Fruit fly (Drosophila melanogaster) whole organism, embryonic: ENCODE data around the gene CG7945.
A peak's percentile ranks its signal among the peaks of the same experiment; 100 is the strongest.

ENCODE experiments used
- Atf6 ChIP-seq: fragments of 200-800 bp; sonication (Bioruptor generic); IDR thresholded peaks from 2 replicates; pipeline ENCODE4 v1.3.6; 2022; ENCODE audit warnings: missing biosample characterization, missing genetic modification characterization
- Bteb2 ChIP-seq: fragments of 200-800 bp; sonication (Bioruptor generic); optimal IDR thresholded peaks from 2 replicates; lab custom pipeline; 2016; ENCODE audit warnings: missing biosample characterization, missing genetic modification characterization
- CG10654 ChIP-seq: fragments of 200-800 bp; sonication (Bioruptor generic); optimal IDR thresholded peaks from 2 replicates; lab custom pipeline; 2016; ENCODE audit warnings: missing biosample characterization, missing genetic modification characterization
- CG12219 ChIP-seq: fragments of 200-800 bp; sonication (Bioruptor generic); optimal IDR thresholded peaks from 3 replicates; lab custom pipeline; 2018; ENCODE audit warnings: missing biosample characterization, mild to moderate bottlenecking, missing genetic modification characterization
- CG12236 ChIP-seq: fragments of 200-800 bp; sonication (Bioruptor generic); optimal IDR thresholded peaks from 2 replicates; lab custom pipeline; 2016; ENCODE audit warnings: missing biosample characterization, missing genetic modification characterization
- CG13123 ChIP-seq: fragments of 200-800 bp; sonication (Bioruptor generic); optimal IDR thresholded peaks from 2 replicates; lab custom pipeline; 2016; ENCODE audit warnings: missing biosample characterization, missing genetic modification characterization
- CG13287 ChIP-seq: fragments of 200-800 bp; sonication (Bioruptor generic); IDR thresholded peaks from 2 replicates; pipeline ENCODE4 v1.3.6; 2022; ENCODE audit warnings: missing biosample characterization, missing genetic modification characterization; ENCODE audit not compliant: partially characterized antibody
- CG15073 ChIP-seq: fragments of 200-800 bp; sonication (Bioruptor generic); optimal IDR thresholded peaks from 2 replicates; lab custom pipeline; 2016; ENCODE audit warnings: missing biosample characterization, missing genetic modification characterization
- CG18011 ChIP-seq: fragments of 200-800 bp; sonication (Bioruptor generic); optimal IDR thresholded peaks from 2 replicates; lab custom pipeline; 2017; ENCODE audit warnings: missing biosample characterization, missing genetic modification characterization, mild to moderate bottlenecking, moderate library complexity, missing genotype
- CG2712 ChIP-seq: fragments of 200-800 bp; optimal IDR thresholded peaks from 3 replicates; lab custom pipeline; 2019; ENCODE audit warnings: missing biosample characterization, mild to moderate bottlenecking, missing genetic modification characterization, moderate library complexity
- CG32767 ChIP-seq: fragments of 200-800 bp; sonication (Bioruptor generic); IDR thresholded peaks from 2 replicates; pipeline ENCODE4 v1.3.6; 2022; ENCODE audit warnings: missing biosample characterization, missing genetic modification characterization
- CG3407 ChIP-seq: fragments of 200-800 bp; sonication (Bioruptor generic); optimal IDR thresholded peaks from 2 replicates; lab custom pipeline; 2018; ENCODE audit warnings: missing biosample characterization, mild to moderate bottlenecking, missing genetic modification characterization
- CG4282 ChIP-seq: fragments of 200-800 bp; sonication (Bioruptor generic); optimal IDR thresholded peaks from 2 replicates; lab custom pipeline; 2016; ENCODE audit warnings: missing biosample characterization, missing genetic modification characterization
- CG6254 ChIP-seq: fragments of 200-800 bp; sonication (Bioruptor generic); optimal IDR thresholded peaks from 3 replicates; lab custom pipeline; 2017; ENCODE audit warnings: mild to moderate bottlenecking, missing biosample characterization, missing genetic modification reagents, missing genetic modification characterization
- CG6654 ChIP-seq: fragments of 200-800 bp; sonication (Bioruptor generic); optimal IDR thresholded peaks from 2 replicates; lab custom pipeline; 2017; ENCODE audit warnings: missing biosample characterization, mild to moderate bottlenecking, missing genetic modification characterization
- CG6813 ChIP-seq: fragments of 200-800 bp; sonication (Bioruptor generic); optimal IDR thresholded peaks from 2 replicates; lab custom pipeline; 2017; ENCODE audit warnings: missing biosample characterization, missing genetic modification characterization, mild to moderate bottlenecking, moderate library complexity, missing genetic modification reagents
- CG7928 ChIP-seq: fragments of 200-800 bp; sonication (Bioruptor generic); optimal IDR thresholded peaks from 2 replicates; lab custom pipeline; 2017; ENCODE audit warnings: missing biosample characterization, mild to moderate bottlenecking, missing genetic modification characterization
- CG9817 ChIP-seq: fragments of 200-800 bp; sonication (Bioruptor generic); optimal IDR thresholded peaks from 2 replicates; lab custom pipeline; 2018; ENCODE audit warnings: missing biosample characterization, mild to moderate bottlenecking, missing genetic modification characterization, moderate library complexity
- CG9876 ChIP-seq: fragments of 200-800 bp; sonication (Bioruptor generic); optimal IDR thresholded peaks from 2 replicates; lab custom pipeline; 2016; ENCODE audit warnings: missing biosample characterization, missing genetic modification characterization
- CTCF ChIP-seq: fragments of 200-800 bp; sonication (Bioruptor generic); optimal IDR thresholded peaks from 2 replicates; lab custom pipeline; 2017; ENCODE audit warnings: missing biosample characterization, mild to moderate bottlenecking, missing genetic modification characterization, moderate library complexity
- Dad ChIP-seq: fragments of 200-800 bp; sonication (Bioruptor generic); optimal IDR thresholded peaks from 3 replicates; lab custom pipeline; 2016; ENCODE audit warnings: missing biosample characterization, missing genetic modification characterization
- ERR ChIP-seq: fragments of 200-800 bp; sonication (Bioruptor generic); optimal IDR thresholded peaks from 2 replicates; lab custom pipeline; 2016; ENCODE audit warnings: missing biosample characterization, missing genetic modification characterization
- Hand ChIP-seq: fragments of 200-800 bp; sonication (Bioruptor generic); optimal IDR thresholded peaks from 2 replicates; lab custom pipeline; 2017; ENCODE audit warnings: mild to moderate bottlenecking, missing biosample characterization, missing genetic modification reagents, missing genetic modification characterization
- MTF-1 ChIP-seq: fragments of 200-800 bp; sonication (Bioruptor generic); optimal IDR thresholded peaks from 2 replicates; lab custom pipeline; 2018; ENCODE audit warnings: missing biosample characterization, mild to moderate bottlenecking, missing genetic modification characterization, borderline replicate concordance
- Pdp1 ChIP-seq, 2 experiments: fragments of 200-800 bp; sonication (Bioruptor generic); optimal IDR thresholded peaks; 3 replicates each; lab custom pipeline; 2016; ENCODE audit warnings: missing biosample characterization in 2 of 2, missing genetic modification characterization in 2 of 2, mild to moderate bottlenecking in 1 of 2, moderate library complexity in 1 of 2
- Sry-δ ChIP-seq: fragments of 200-800 bp; sonication (Bioruptor generic); optimal IDR thresholded peaks from 2 replicates; lab custom pipeline; 2016; ENCODE audit warnings: missing biosample characterization, missing genetic modification characterization
- Ssrp ChIP-seq: fragments of 200-800 bp; sonication (Bioruptor generic); optimal IDR thresholded peaks from 2 replicates; lab custom pipeline; 2018; ENCODE audit warnings: missing biosample characterization, mild to moderate bottlenecking, missing genetic modification characterization, moderate library complexity
- ash1 ChIP-seq: fragments of 200-800 bp; sonication (Bioruptor generic); optimal IDR thresholded peaks from 2 replicates; lab custom pipeline; 2018; ENCODE audit warnings: missing biosample characterization, mild to moderate bottlenecking, missing genetic modification characterization
- bowl ChIP-seq: fragments of 200-800 bp; sonication (Bioruptor generic); IDR thresholded peaks from 2 replicates; pipeline ENCODE4 v1.3.6; 2022; ENCODE audit warnings: missing biosample characterization, missing genetic modification characterization
- bsh ChIP-seq, 2 experiments: fragments of 200-800 bp; sonication (Bioruptor generic); optimal IDR thresholded peaks; 2 replicates each; lab custom pipeline; 2017 to 2018; ENCODE audit warnings: mild to moderate bottlenecking in 2 of 2, missing biosample characterization in 2 of 2, missing genetic modification characterization in 2 of 2, moderate library complexity in 1 of 2
- btn ChIP-seq: fragments of 200-800 bp; sonication (Bioruptor generic); optimal IDR thresholded peaks from 2 replicates; lab custom pipeline; 2016; ENCODE audit warnings: missing biosample characterization, missing genetic modification characterization
- caup ChIP-seq: fragments of 200-800 bp; sonication (Bioruptor generic); optimal IDR thresholded peaks from 3 replicates; lab custom pipeline; 2017; ENCODE audit warnings: missing biosample characterization, mild to moderate bottlenecking, missing genetic modification characterization, moderate library complexity; ENCODE audit not compliant: severe bottlenecking
- dimm ChIP-seq: fragments of 200-800 bp; sonication (Bioruptor generic); IDR thresholded peaks from 2 replicates; pipeline ENCODE4 v1.3.6; 2022; ENCODE audit warnings: missing biosample characterization, missing genetic modification characterization
- disco-r ChIP-seq: fragments of 200-800 bp; sonication (Bioruptor generic); optimal IDR thresholded peaks from 2 replicates; lab custom pipeline; 2016; ENCODE audit warnings: missing biosample characterization, missing genetic modification characterization
- ems ChIP-seq: fragments of 200-800 bp; sonication (Bioruptor generic); optimal IDR thresholded peaks from 3 replicates; lab custom pipeline; 2016; ENCODE audit warnings: missing biosample characterization, missing genetic modification characterization
- ftz-f1 ChIP-seq: fragments of 200-800 bp; sonication (Bioruptor generic); optimal IDR thresholded peaks from 2 replicates; lab custom pipeline; 2016; ENCODE audit warnings: missing biosample characterization, missing genetic modification characterization
- gsb-n ChIP-seq: fragments of 200-800 bp; sonication (Bioruptor generic); optimal IDR thresholded peaks from 3 replicates; lab custom pipeline; 2018; ENCODE audit warnings: missing biosample characterization, mild to moderate bottlenecking, missing genetic modification characterization
- her ChIP-seq: fragments of 200-800 bp; sonication (Bioruptor generic); optimal IDR thresholded peaks from 2 replicates; lab custom pipeline; 2016; ENCODE audit warnings: missing biosample characterization, missing genetic modification characterization
- jigr1 ChIP-seq: fragments of 200-800 bp; sonication (Bioruptor generic); IDR thresholded peaks from 3 replicates; pipeline ENCODE4 v1.3.6; 2022; ENCODE audit warnings: missing biosample characterization, missing genetic modification characterization
- ken ChIP-seq: fragments of 200-800 bp; sonication (Bioruptor generic); IDR thresholded peaks from 3 replicates; pipeline ENCODE4 v1.3.6; 2022; ENCODE audit warnings: missing biosample characterization, missing genetic modification characterization
- nom ChIP-seq: fragments of 200-800 bp; sonication (Bioruptor generic); optimal IDR thresholded peaks from 2 replicates; lab custom pipeline; 2017; ENCODE audit warnings: missing biosample characterization, missing genetic modification characterization, mild to moderate bottlenecking, moderate library complexity, missing genetic modification reagents
- p53 ChIP-seq: fragments of 200-800 bp; sonication (Bioruptor generic); optimal IDR thresholded peaks from 2 replicates; lab custom pipeline; 2016; ENCODE audit warnings: missing biosample characterization, missing genetic modification characterization
- pzg ChIP-seq: fragments of 200-800 bp; sonication (Bioruptor generic); optimal IDR thresholded peaks from 3 replicates; lab custom pipeline; 2018; ENCODE audit warnings: missing biosample characterization, mild to moderate bottlenecking, missing genetic modification characterization, moderate library complexity
- sisA ChIP-seq: fragments of 200-800 bp; sonication (Bioruptor generic); IDR thresholded peaks from 2 replicates; pipeline ENCODE4 v1.3.6; 2022; ENCODE audit warnings: missing biosample characterization, missing genetic modification characterization
- sob ChIP-seq: fragments of 200-800 bp; sonication (Bioruptor generic); IDR thresholded peaks from 2 replicates; pipeline ENCODE4 v1.3.6; 2022; ENCODE audit warnings: missing biosample characterization, missing genetic modification characterization
- stwl ChIP-seq: fragments of 200-800 bp; sonication (Bioruptor generic); optimal IDR thresholded peaks from 3 replicates; lab custom pipeline; 2018; ENCODE audit warnings: missing biosample characterization, mild to moderate bottlenecking, missing genetic modification characterization, moderate library complexity
- tin ChIP-seq: fragments of 200-800 bp; sonication (Bioruptor generic); optimal IDR thresholded peaks from 3 replicates; lab custom pipeline; 2016; ENCODE audit warnings: missing biosample characterization, missing genetic modification characterization
- trh ChIP-seq: fragments of 200-800 bp; sonication (Bioruptor generic); optimal IDR thresholded peaks from 2 replicates; lab custom pipeline; 2016; ENCODE audit warnings: missing biosample characterization, missing genetic modification characterization
- ttk ChIP-seq: fragments of 200-800 bp; sonication (Bioruptor generic); IDR thresholded peaks from 2 replicates; pipeline ENCODE4 v2.1.2; 2022; ENCODE audit warnings: missing biosample characterization, missing genetic modification characterization

The CG7945 gene

dm6 chr3L:15563058-15563850 is 39.3 kb upstream of the CG7945 start, which contains the start of the genes CG7739 and SCCRO (continued):
- TF ChIP-seq bowl (GFP tag; lab: Robert Waterston, UW) = no peak
- TF ChIP-seq CG6813 (GFP tag; lab: Kevin White, UChicago) = no peak
- peak; percentile 60; the same call in 1 of the 2 replicates for TF ChIP-seq Atf6 (GFP tag; lab: Robert Waterston, UW)
- TF ChIP-seq bsh (GFP tag; optimal IDR thresholded peaks at IDR 0.05; lab: Kevin White, UChicago) = peak in 1 of 2 experiments; percentile 67
- no peak for TF ChIP-seq CG12219 (GFP tag; lab: Kevin White, UChicago)
- TF ChIP-seq Pdp1 (GFP tag; optimal IDR thresholded peaks at IDR 0.05; lab: Kevin White, UChicago) = peak in 1 of 2 experiments; percentile 3
- peak; percentile 66 for TF ChIP-seq ttk (GFP tag; lab: Robert Waterston, UW)
- TF ChIP-seq tin (GFP tag; lab: Kevin White, UChicago) = peak; percentile 65
- peak; percentile 47; the same call in 1 of the 2 replicates for TF ChIP-seq sisA
- peak; percentile 70 for TF ChIP-seq sob
- TF ChIP-seq Dad (GFP tag; lab: Kevin White, UChicago) = peak; percentile 19
- TF ChIP-seq Sry-δ = peak; percentile 49
- no peak for TF ChIP-seq nom
- TF ChIP-seq CG7928 = no peak
- TF ChIP-seq CG13287 = peak; percentile 76
- peak; percentile 33 for TF ChIP-seq stwl (tag; lab: Kevin White, UChicago)
- peak; percentile 61 for TF ChIP-seq Ssrp (tag; lab: Kevin White, UChicago)
- TF ChIP-seq btn = no peak
- no peak for TF ChIP-seq ftz-f1 (GFP tag; lab: Kevin White, UChicago)
- TF ChIP-seq CG4282 (GFP tag; lab: Kevin White, UChicago) = no peak
- TF ChIP-seq CG18011 (GFP tag; lab: Kevin White, UChicago) = no peak
- TF ChIP-seq CG10654 (GFP tag; lab: Kevin White, UChicago) = peak; percentile 39
- no peak for TF ChIP-seq CG3407
- no peak for TF ChIP-seq CG6254
- TF ChIP-seq pzg (GFP tag; lab: Kevin White, UChicago) = peak; percentile 36
- TF ChIP-seq CG6654 (GFP tag; lab: Kevin White, UChicago) = no peak
- no peak for TF ChIP-seq p53 (GFP tag; lab: Kevin White, UChicago)
- TF ChIP-seq Bteb2 (GFP tag; lab: Kevin White, UChicago) = no peak
- TF ChIP-seq CG32767 = peak; percentile 43; the same call in 1 of the 2 replicates
- TF ChIP-seq disco-r (GFP tag; lab: Kevin White, UChicago) = no peak
- TF ChIP-seq Hand (GFP tag; lab: Kevin White, UChicago) = peak; percentile 4
- TF ChIP-seq MTF-1 (GFP tag; lab: Kevin White, UChicago) = no peak
- no peak for TF ChIP-seq CTCF (GFP tag; lab: Kevin White, UChicago)
- TF ChIP-seq her (GFP tag; lab: Kevin White, UChicago) = peak; percentile 10
- TF ChIP-seq caup = no peak
- 0 out of 3 replicates have a peak, but pooled peaks have one; percentile 52 for TF ChIP-seq ken
- no peak for TF ChIP-seq dimm (GFP tag; lab: Robert Waterston, UW)
- TF ChIP-seq jigr1 (GFP tag; lab: Robert Waterston, UW) = no peak
- peak; percentile 96 for TF ChIP-seq CG15073 (GFP tag; lab: Kevin White, UChicago)
- TF ChIP-seq gsb-n (tag; lab: Kevin White, UChicago) = peak; percentile 65
- no peak for TF ChIP-seq ash1
- TF ChIP-seq trh = no peak
- TF ChIP-seq CG12236 (GFP tag; lab: Kevin White, UChicago) = no peak
- TF ChIP-seq CG9876 (GFP tag; lab: Kevin White, UChicago) = no peak
- TF ChIP-seq CG2712 (tag; lab: Kevin White, UChicago) = peak; percentile 78
- peak; percentile 52 for TF ChIP-seq ems (GFP tag; lab: Kevin White, UChicago)
- peak; percentile 71 for TF ChIP-seq CG9817 (tag; lab: Kevin White, UChicago)
- TF ChIP-seq CG13123 (GFP tag; lab: Kevin White, UChicago) = no peak
- no peak for TF ChIP-seq ERR (GFP tag; lab: Kevin White, UChicago)
